Fruit fly (Drosophila melanogaster): Measurements from ENCODE around the gene Pebp1.

dm6 chr3R:22447195-22447873 lies 18.5 kb upstream of the Pebp1 start, which contains the start of gene CG34288:
- TF ChIP-seq psq (optimal IDR thresholded peaks at IDR 0.05) (no peak), Myc (optimal IDR thresholded peaks at IDR 0.05) (no peak), Sin3A (optimal IDR thresholded peaks at IDR 0.05) (no peak), ttk (optimal IDR thresholded peaks at IDR 0.05) (no peak)

Data from Kc167 (cell line).